Fruit fly (Drosophila melanogaster) whole organism, adult: ENCODE data around the gene CG34175.
A peak's percentile ranks its signal among the peaks of the same experiment; 100 is the strongest.
"Not testable (repeated sequence)": the region's sequence is repeated elsewhere in the genome, so short reads cannot be mapped to it uniquely, and the experiment has no call there.

Experiments
- CG11617 ChIP-seq: fragments of 200-800 bp; sonication (Bioruptor generic); optimal IDR thresholded peaks from 2 replicates; lab custom pipeline; 2017; ENCODE audit warnings: mild to moderate bottlenecking, missing biosample characterization, missing genetic modification reagents, missing genetic modification characterization
- CG12768 ChIP-seq: fragments of 200-800 bp; sonication (Bioruptor generic); optimal IDR thresholded peaks from 2 replicates; lab custom pipeline; 2017; ENCODE audit warnings: missing biosample characterization, missing genetic modification characterization, mild to moderate bottlenecking, moderate library complexity, missing genetic modification reagents
- CG14711 ChIP-seq: fragments of 200-800 bp; sonication (Bioruptor generic); optimal IDR thresholded peaks from 2 replicates; lab custom pipeline; 2018; ENCODE audit warnings: missing biosample characterization, mild to moderate bottlenecking, missing genetic modification characterization, moderate library complexity
- CG1620 ChIP-seq: fragments of 200-800 bp; sonication (Bioruptor generic); optimal IDR thresholded peaks from 2 replicates; lab custom pipeline; 2016; ENCODE audit warnings: missing biosample characterization, missing genetic modification characterization
- CG33017 ChIP-seq: fragments of 200-800 bp; sonication (Bioruptor generic); optimal IDR thresholded peaks from 2 replicates; lab custom pipeline; 2018; ENCODE audit warnings: missing biosample characterization, mild to moderate bottlenecking, missing genetic modification characterization, moderate library complexity
- CG5204 ChIP-seq: fragments of 200-800 bp; sonication (Bioruptor generic); optimal IDR thresholded peaks from 2 replicates; lab custom pipeline; 2016; ENCODE audit warnings: missing biosample characterization, missing genetic modification characterization
- CG7045 ChIP-seq: fragments of 200-800 bp; sonication (Bioruptor generic); optimal IDR thresholded peaks from 2 replicates; lab custom pipeline; 2017; ENCODE audit warnings: missing biosample characterization, mild to moderate bottlenecking, missing genetic modification characterization
- CG7101 ChIP-seq: fragments of 200-800 bp; sonication (Bioruptor generic); optimal IDR thresholded peaks from 2 replicates; lab custom pipeline; 2018; ENCODE audit warnings: missing biosample characterization, mild to moderate bottlenecking, missing genetic modification characterization, moderate library complexity
- Clk ChIP-seq: fragments of 200-800 bp; sonication (Bioruptor generic); optimal IDR thresholded peaks from 2 replicates; lab custom pipeline; 2017; ENCODE audit warnings: missing biosample characterization, missing genetic modification characterization
- Crg-1 ChIP-seq: fragments of 200-800 bp; sonication (Bioruptor generic); optimal IDR thresholded peaks from 2 replicates; lab custom pipeline; 2016; ENCODE audit warnings: missing biosample characterization, missing genetic modification characterization
- Hr96 ChIP-seq: fragments of 200-800 bp; sonication (Bioruptor generic); optimal IDR thresholded peaks from 2 replicates; lab custom pipeline; 2016; ENCODE audit warnings: missing biosample characterization, missing genetic modification characterization
- Mnt ChIP-seq: fragments of 200-800 bp; sonication (Bioruptor generic); optimal IDR thresholded peaks from 2 replicates; lab custom pipeline; 2016; ENCODE audit warnings: missing biosample characterization, mild to moderate bottlenecking, missing genetic modification characterization
- bab1 ChIP-seq: fragments of 200-800 bp; sonication (Bioruptor generic); optimal IDR thresholded peaks from 3 replicates; lab custom pipeline; 2019; ENCODE audit warnings: missing biosample characterization, mild to moderate bottlenecking, missing genetic modification characterization, moderate library complexity
- cic ChIP-seq: fragments of 200-800 bp; sonication (Bioruptor generic); optimal IDR thresholded peaks from 2 replicates; lab custom pipeline; 2017; ENCODE audit warnings: missing biosample characterization, mild to moderate bottlenecking, missing genetic modification characterization, moderate library complexity
- cnc ChIP-seq, 2 experiments: fragments of >200 bp; optimal IDR thresholded peaks; 2 replicates each; lab custom pipeline; 2017
- kay ChIP-seq: fragments of 200-800 bp; sonication (Bioruptor generic); peaks from one replicate; lab custom pipeline; 2016; ENCODE audit warnings: missing biosample characterization, missing genetic modification characterization, borderline replicate concordance
- ovo ChIP-seq: fragments of 200-800 bp; sonication (Bioruptor generic); optimal IDR thresholded peaks from 2 replicates; lab custom pipeline; 2016; ENCODE audit warnings: missing biosample characterization, missing genetic modification characterization
- pad ChIP-seq: fragments of 200-800 bp; sonication (Bioruptor generic); optimal IDR thresholded peaks from 3 replicates; lab custom pipeline; 2017; ENCODE audit warnings: missing biosample characterization, missing genetic modification characterization, mild to moderate bottlenecking, moderate library complexity, missing genetic modification reagents
- tj ChIP-seq: fragments of 200-800 bp; sonication (Bioruptor generic); optimal IDR thresholded peaks from 3 replicates; lab custom pipeline; 2017; ENCODE audit warnings: missing biosample characterization, mild to moderate bottlenecking, missing genetic modification characterization, moderate library complexity
- toe ChIP-seq: fragments of 200-800 bp; sonication (Bioruptor generic); optimal IDR thresholded peaks from 2 replicates; lab custom pipeline; 2016; ENCODE audit warnings: missing biosample characterization, missing genetic modification characterization

Gene CG34175

DNA sequence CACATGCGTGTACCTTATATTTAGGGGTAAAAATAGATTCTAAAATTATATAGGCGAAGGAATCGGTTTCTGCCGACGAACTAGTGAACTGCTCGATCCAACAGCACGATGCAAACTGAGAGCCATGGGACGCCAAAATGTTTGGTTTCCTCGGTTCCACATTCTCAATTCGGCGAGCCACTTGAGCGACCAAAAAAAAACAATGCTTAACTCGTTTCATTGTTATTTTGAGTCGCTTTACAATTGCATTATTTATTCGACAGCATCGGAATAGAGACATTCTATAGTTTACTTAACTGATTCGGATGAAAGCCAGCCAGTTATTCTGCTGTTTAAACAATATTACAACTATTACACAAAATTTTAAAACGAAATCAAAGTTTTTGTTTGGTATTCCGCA lies 22.2 kb upstream of the CG34175 start, which contains the start of gene CG15412:
Gene CG15412 (minus strand): TSS at position 101 of the 400 bp plus-strand sequence.
- TF ChIP-seq Hr96 (no peak), kay (no peak), bab1 (no peak), CG11617 (GFP tag; lab: Kevin White, UChicago) (no peak), CG7045 (GFP tag; lab: Kevin White, UChicago) (no peak), Mnt (GFP tag; lab: Kevin White, UChicago) (no peak), tj (GFP tag; lab: Kevin White, UChicago) (no peak), CG33017 (no peak)

DNA sequence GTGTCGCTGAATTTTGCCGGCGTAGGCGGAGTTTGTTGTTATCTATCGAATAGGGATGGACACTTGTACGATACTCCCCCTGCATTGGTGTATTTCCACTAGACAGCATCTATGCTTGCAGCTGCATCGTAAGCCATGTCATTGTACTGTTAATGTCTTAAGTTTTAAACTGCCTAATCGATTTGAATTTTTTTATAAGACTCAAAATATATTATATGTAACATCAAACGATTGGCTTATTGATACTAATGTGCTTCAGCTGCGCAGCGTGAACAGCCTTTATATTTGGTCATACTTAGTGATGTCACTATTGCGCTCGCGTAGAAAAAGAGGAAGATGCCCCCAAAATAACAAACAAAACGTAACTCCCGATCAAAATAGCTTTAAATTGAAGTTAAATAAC lies 21.1 kb upstream of the CG34175 start, which contains the start of the genes CG9662 and Ptpa:
Gene CG9662 (minus strand): TSS at position 54 of the 403 bp plus-strand sequence.
Gene Ptpa (plus strand): TSS at position 319 of the 403 bp plus-strand sequence.
- no peak for TF ChIP-seq ovo
- TF ChIP-seq Clk (GFP tag; lab: Kevin White, UChicago) = peak; percentile 33
- peak; percentile 82 for TF ChIP-seq CG1620 (GFP tag; lab: Kevin White, UChicago)
- TF ChIP-seq CG14711 (tag; lab: Kevin White, UChicago) = peak; percentile 56
- TF ChIP-seq bab1 = peak; percentile 47
- peak; percentile 61 for TF ChIP-seq CG7101
- peak; percentile 21 for TF ChIP-seq CG33017
- TF ChIP-seq CG12768 (GFP tag; lab: Kevin White, UChicago) = no peak
- peak; percentile 46 for TF ChIP-seq CG7045 (GFP tag; lab: Kevin White, UChicago)
- TF ChIP-seq Crg-1 (GFP tag; lab: Kevin White, UChicago) = no peak
- TF ChIP-seq CG5204 (GFP tag; lab: Kevin White, UChicago) = no peak
- TF ChIP-seq CG11617 (GFP tag; lab: Kevin White, UChicago) = peak; percentile 26
- TF ChIP-seq cic = no peak
- no peak for TF ChIP-seq cnc (optimal IDR thresholded peaks at IDR 0.05; lab: Kevin White, UChicago)
- TF ChIP-seq tj (GFP tag; lab: Kevin White, UChicago) = peak; percentile 73
- TF ChIP-seq kay = peak; percentile 30
- TF ChIP-seq toe (GFP tag; lab: Kevin White, UChicago) = peak; percentile 85
- TF ChIP-seq Mnt (GFP tag; lab: Kevin White, UChicago) = peak; percentile 15
- TF ChIP-seq pad = peak; percentile 36
- peak; percentile 80 for TF ChIP-seq Hr96

DNA sequence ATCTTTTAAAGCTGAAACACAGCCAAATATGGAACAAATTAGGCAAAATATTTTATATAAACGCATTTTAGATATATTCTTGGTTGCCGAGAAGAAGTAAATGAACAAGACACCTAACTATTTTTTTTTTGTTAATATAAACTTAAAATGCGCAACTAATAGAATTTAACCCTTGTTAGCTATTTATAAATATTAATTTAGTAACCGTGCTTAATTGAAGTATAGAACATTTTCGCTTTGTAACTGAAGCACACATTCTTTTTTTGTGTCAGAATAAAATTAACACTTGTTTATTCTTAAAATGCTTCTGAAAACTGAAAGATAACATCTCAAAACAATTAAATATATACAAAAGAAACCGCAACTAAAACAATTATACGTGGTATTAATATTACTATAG lies 10.2 kb upstream of the CG34175 start, which contains the start of gene Sfp23F:
Gene Sfp23F (minus strand): TSS at position 101 of the 400 bp plus-strand sequence.
- no peak for TF ChIP-seq cic
- no peak for TF ChIP-seq pad
- TF ChIP-seq CG1620 (GFP tag; lab: Kevin White, UChicago) = no peak
- no peak for TF ChIP-seq CG7045 (GFP tag; lab: Kevin White, UChicago)
- TF ChIP-seq Mnt (GFP tag; lab: Kevin White, UChicago) = no peak
- no peak for TF ChIP-seq Crg-1 (GFP tag; lab: Kevin White, UChicago)
- TF ChIP-seq bab1 = no peak
- no peak for TF ChIP-seq CG11617 (GFP tag; lab: Kevin White, UChicago)
- TF ChIP-seq ovo = no peak
- TF ChIP-seq CG33017 = no peak
- no peak for TF ChIP-seq tj (GFP tag; lab: Kevin White, UChicago)
- no peak for TF ChIP-seq cnc (optimal IDR thresholded peaks at IDR 0.05; lab: Kevin White, UChicago)
- TF ChIP-seq CG14711 (tag; lab: Kevin White, UChicago) = no peak
- no peak for TF ChIP-seq Hr96

DNA sequence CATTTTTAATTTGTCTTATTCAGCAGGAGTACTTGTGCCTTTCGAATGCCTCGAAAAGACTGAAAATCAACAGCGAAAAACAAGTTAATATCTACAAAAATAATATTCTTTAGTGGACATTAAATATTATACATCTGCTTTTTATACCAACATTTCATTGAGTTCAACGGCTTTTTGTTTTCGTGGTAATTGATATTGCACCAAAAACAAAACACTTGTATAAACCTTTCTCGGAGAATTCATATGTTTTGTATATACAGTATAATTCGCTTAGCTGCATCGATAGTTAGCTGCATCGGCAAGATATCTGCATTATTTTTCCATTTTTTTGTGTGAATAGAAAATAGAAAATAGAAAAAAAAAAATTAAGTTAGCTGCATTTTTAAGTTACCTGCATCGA lies 9.4 kb upstream of the CG34175 start, which contains the start of gene CG42460:
Gene CG42460 (minus strand): TSS at position 101 of the 400 bp plus-strand sequence.
- TF ChIP-seq bab1; Mnt (GFP tag; lab: Kevin White, UChicago); Clk (GFP tag; lab: Kevin White, UChicago): not testable (repeated sequence)

DNA sequence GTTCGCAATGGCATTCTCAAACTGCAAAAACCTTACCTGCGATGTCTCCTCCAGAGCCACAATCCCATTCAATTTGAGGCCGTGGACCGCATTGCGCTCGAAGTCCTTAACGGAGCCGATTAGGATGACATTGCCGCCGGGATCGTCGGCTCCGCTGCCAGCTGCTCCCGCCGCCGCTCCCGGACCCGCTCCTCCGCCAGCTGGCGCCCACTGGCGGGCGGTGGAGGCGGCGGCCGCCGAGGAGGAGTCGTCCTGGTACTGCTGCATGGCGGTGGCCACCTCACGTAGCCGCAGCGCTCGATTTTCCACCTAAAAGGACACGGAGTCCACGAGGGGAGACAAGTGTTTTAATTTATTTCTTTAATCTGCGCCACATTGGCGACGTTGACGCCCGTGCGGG lies 9.9 kb downstream of the CG34175 start:
- TF ChIP-seq CG33017 (no peak), CG11617 (GFP tag; lab: Kevin White, UChicago) (no peak), pad (no peak), Hr96 (no peak), CG5204 (GFP tag; lab: Kevin White, UChicago) (no peak), bab1 (no peak), CG1620 (GFP tag; lab: Kevin White, UChicago) (no peak), cic (no peak), CG7045 (GFP tag; lab: Kevin White, UChicago) (no peak), cnc (optimal IDR thresholded peaks at IDR 0.05; lab: Kevin White, UChicago) (no peak), CG12768 (GFP tag; lab: Kevin White, UChicago) (no peak), CG14711 (tag; lab: Kevin White, UChicago) (no peak), Crg-1 (GFP tag; lab: Kevin White, UChicago) (no peak), tj (GFP tag; lab: Kevin White, UChicago) (no peak), ovo (no peak), kay (no peak), Clk (GFP tag; lab: Kevin White, UChicago) (no peak)

DNA sequence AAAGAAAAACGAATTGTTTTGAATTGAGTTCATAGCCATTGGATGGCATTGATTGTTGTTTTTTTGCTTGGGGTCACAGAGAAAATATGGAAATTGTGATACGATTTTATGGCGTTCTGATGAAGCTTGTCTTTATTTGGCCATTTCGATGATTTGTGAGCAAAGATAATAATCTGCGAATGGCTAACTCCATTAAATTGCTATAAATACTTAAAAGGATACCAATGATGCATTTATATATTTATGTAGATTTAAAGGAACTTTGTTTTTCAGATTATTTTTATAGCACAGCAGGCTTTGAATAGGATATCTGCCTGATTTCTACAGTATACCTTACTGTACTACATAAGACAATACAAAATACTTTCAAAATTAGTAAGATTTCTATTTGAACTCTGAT lies 12.4 kb downstream of the CG34175 start, which contains the start of gene CG8840:
Gene CG8840 (plus strand): TSS at position 301 of the 400 bp plus-strand sequence.
- no peak for TF ChIP-seq bab1
- no peak for TF ChIP-seq toe (GFP tag; lab: Kevin White, UChicago)
- TF ChIP-seq kay = no peak
- TF ChIP-seq pad = no peak
- no peak for TF ChIP-seq CG7045 (GFP tag; lab: Kevin White, UChicago)
- TF ChIP-seq tj (GFP tag; lab: Kevin White, UChicago) = no peak
